Worm (Caenorhabditis elegans): ENCODE measurements around the gene ugt-33.
A peak's percentile ranks its signal among the peaks of the same experiment; 100 is the strongest.

The ugt-33 gene

ce11 chrV:10474040-10474439 is 19.2 kb upstream of the ugt-33 start:
- TF ChIP-seq pha-4 (GFP tag; IDR thresholded peaks at IDR 0.05) (no peak), pha-4 (tag; optimal IDR thresholded peaks at IDR 0.05) (peak; percentile 51), lin-29 (GFP tag; IDR thresholded peaks at IDR 0.05) (no peak), daf-16 (GFP tag; optimal IDR thresholded peaks at IDR 0.05) (peak in 1 of 2 experiments; percentile 76), daf-16 (tag; optimal IDR thresholded peaks at IDR 0.05) (no peak), aha-1 (tag) (peak; percentile 37), snpc-4 (tag; optimal IDR thresholded peaks at IDR 0.05) (no peak), set-16 (GFP tag; IDR thresholded peaks at IDR 0.05) (no peak), lsy-2 (tag; optimal IDR thresholded peaks at IDR 0.05) (no peak), Y75B8A.6 (GFP tag; IDR thresholded peaks at IDR 0.05) (no peak), daf-19 (GFP tag; conservative IDR thresholded peaks at IDR 0.05) (no peak), ama-1 (optimal IDR thresholded peaks at IDR 0.05) (peak; percentile 25), nhr-237 (tag; optimal IDR thresholded peaks at IDR 0.05) (no peak), ceh-20 (GFP tag; IDR thresholded peaks at IDR 0.05) (no peak), T26A8.4 (GFP tag; IDR thresholded peaks at IDR 0.05) (0 out of 2 replicates have a peak, but pooled peaks have one; percentile 12), zfp-3 (GFP tag; conservative IDR thresholded peaks at IDR 0.05) (no peak), hif-1 (tag; optimal IDR thresholded peaks at IDR 0.05) (peak; percentile 48 to 87), rbr-2 (tag; optimal IDR thresholded peaks at IDR 0.05) (no peak), nhr-48 (tag; optimal IDR thresholded peaks at IDR 0.05) (no peak), ceh-62 (tag; optimal IDR thresholded peaks at IDR 0.05) (no peak), R02D3.7 (tag; optimal IDR thresholded peaks at IDR 0.05) (no peak), php-3 (GFP tag; IDR thresholded peaks at IDR 0.05) (no peak), dmd-6 (GFP tag; IDR thresholded peaks at IDR 0.05) (no peak), gei-8 (GFP tag; optimal IDR thresholded peaks at IDR 0.05) (no peak), nhr-42 (GFP tag; IDR thresholded peaks at IDR 0.05) (no peak), dmd-9 (GFP tag; IDR thresholded peaks at IDR 0.05) (no peak)

ce11 chrV:10475421-10475820 is 17.8 kb upstream of the ugt-33 start:
- TF ChIP-seq set-16 (GFP tag; IDR thresholded peaks at IDR 0.05) = no peak
- TF ChIP-seq ama-1 (optimal IDR thresholded peaks at IDR 0.05) = peak; percentile 66
- no peak for TF ChIP-seq nhr-25 (tag; optimal IDR thresholded peaks at IDR 0.05; ENCODE audit: borderline replicate concordance, insufficient read depth)
- no peak for TF ChIP-seq nhr-111 (GFP tag; optimal IDR thresholded peaks at IDR 0.05)
- TF ChIP-seq dve-1 (tag; optimal IDR thresholded peaks at IDR 0.05; ENCODE audit: insufficient read depth) = no peak
- TF ChIP-seq madf-5 (GFP tag; IDR thresholded peaks at IDR 0.05) = no peak
- peak; percentile 96 for TF ChIP-seq aha-1 (tag)
- no peak for TF ChIP-seq rbr-2 (tag; optimal IDR thresholded peaks at IDR 0.05)

DNA sequence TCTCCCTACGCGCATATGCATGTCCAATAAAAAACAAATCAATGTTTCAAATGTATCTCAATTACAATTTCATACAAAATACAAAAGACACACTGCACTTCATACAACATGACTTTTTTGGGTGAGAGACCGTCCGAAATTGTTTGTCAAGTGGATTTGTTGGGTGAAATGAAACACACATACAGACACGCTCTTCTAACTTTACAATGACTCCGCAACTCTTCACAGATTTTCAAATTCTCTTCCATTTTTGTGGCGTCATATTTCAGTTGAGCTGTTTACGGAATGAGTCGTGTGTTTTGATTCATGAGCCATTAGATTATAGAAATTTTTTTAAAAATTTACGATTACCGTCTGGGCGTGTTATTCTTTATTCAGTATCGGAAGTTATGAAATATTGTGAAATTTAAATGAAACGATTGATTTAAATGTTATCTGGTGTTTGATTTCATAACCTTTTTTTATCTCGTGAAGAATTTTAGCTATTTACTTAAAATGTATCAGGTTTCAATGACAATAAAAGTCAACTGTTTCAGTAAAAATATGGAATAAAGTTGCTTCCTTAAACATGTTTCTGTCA is 16.3 kb upstream of the ugt-33 start:
- no peak for TF ChIP-seq nhr-11 (tag; optimal IDR thresholded peaks at IDR 0.05)
- no peak for TF ChIP-seq nhr-102 (tag; optimal IDR thresholded peaks at IDR 0.05)
- TF ChIP-seq duxl-1 (tag; optimal IDR thresholded peaks at IDR 0.05; ENCODE audit: poor library complexity) = no peak
- peak; percentile 20 for TF ChIP-seq nhr-28 (tag; optimal IDR thresholded peaks at IDR 0.05)
- peak; percentile 86 for TF ChIP-seq zip-2 (tag; optimal IDR thresholded peaks at IDR 0.05)
- no peak for TF ChIP-seq ZK546.5 (tag; optimal IDR thresholded peaks at IDR 0.05)
- TF ChIP-seq ama-1 (optimal IDR thresholded peaks at IDR 0.05) = peak; percentile 93
- peak in 1 of 2 experiments; percentile 20 for TF ChIP-seq lsy-2 (tag; optimal IDR thresholded peaks at IDR 0.05)
- peak; percentile 56 for TF ChIP-seq mep-1 (tag; optimal IDR thresholded peaks at IDR 0.05)
- TF ChIP-seq hif-1 (tag; optimal IDR thresholded peaks at IDR 0.05) = peak in 1 of 2 experiments; percentile 23
- TF ChIP-seq dpl-1 (GFP tag; optimal IDR thresholded peaks at IDR 0.05) = no peak
- TF ChIP-seq hlh-30 (tag; optimal IDR thresholded peaks at IDR 0.05; ENCODE audit: insufficient read depth) = peak; percentile 6
- no peak for TF ChIP-seq zag-1 (tag; optimal IDR thresholded peaks at IDR 0.05)
- TF ChIP-seq R02D3.7 (tag; optimal IDR thresholded peaks at IDR 0.05) = no peak
- no peak for TF ChIP-seq F37D6.2 (tag; optimal IDR thresholded peaks at IDR 0.05)
- TF ChIP-seq aha-1 (tag) = peak; percentile 89
- no peak for TF ChIP-seq ceh-32 (tag; optimal IDR thresholded peaks at IDR 0.05; ENCODE audit: poor library complexity)
- no peak for TF ChIP-seq zip-11 (GFP tag; IDR thresholded peaks at IDR 0.05)
- TF ChIP-seq set-16 (GFP tag; IDR thresholded peaks at IDR 0.05) = no peak
- no peak for TF ChIP-seq lin-38 (GFP tag; IDR thresholded peaks at IDR 0.05)

Measured in whole organism, L4 larva.